Fruit fly (Drosophila melanogaster) whole organism, prepupa: ENCODE data around the gene CG9166.
A peak's percentile ranks its signal among the peaks of the same experiment; 100 is the strongest.

Source experiments
- Blimp-1 ChIP-seq: fragments of 200-800 bp; sonication (Bioruptor generic); optimal IDR thresholded peaks from 3 replicates; lab custom pipeline; 2017; ENCODE audit warnings: missing biosample characterization, missing genetic modification characterization, mild to moderate bottlenecking, moderate library complexity, missing genetic modification reagents
- CG10631 ChIP-seq: fragments of 200-800 bp; sonication (Bioruptor generic); optimal IDR thresholded peaks from 2 replicates; lab custom pipeline; 2016; ENCODE audit warnings: missing biosample characterization, missing genetic modification characterization
- CG10669 ChIP-seq: fragments of 200-800 bp; sonication (Bioruptor generic); optimal IDR thresholded peaks from 3 replicates; lab custom pipeline; 2018; ENCODE audit warnings: missing biosample characterization, mild to moderate bottlenecking, missing genetic modification characterization, moderate library complexity
- CG11294 ChIP-seq: fragments of 200-800 bp; sonication (Bioruptor generic); IDR thresholded peaks from 2 replicates; pipeline ENCODE4 v1.3.6; 2022; ENCODE audit warnings: missing biosample characterization, missing genetic modification characterization
- CG11762 ChIP-seq: fragments of 200-800 bp; sonication (Bioruptor generic); optimal IDR thresholded peaks from 3 replicates; lab custom pipeline; 2016; ENCODE audit warnings: missing biosample characterization, missing genetic modification characterization; ENCODE audit not compliant: insufficient read depth
- CG11902 ChIP-seq: fragments of 200-800 bp; sonication (Bioruptor generic); optimal IDR thresholded peaks from 3 replicates; lab custom pipeline; 2016; ENCODE audit warnings: missing biosample characterization, missing genetic modification characterization
- CG15336 ChIP-seq: fragments of 200-800 bp; sonication (Bioruptor generic); IDR thresholded peaks from 2 replicates; pipeline ENCODE4 v1.3.6; 2022; ENCODE audit warnings: missing biosample characterization, missing genetic modification characterization
- CG31627 ChIP-seq: fragments of 200-800 bp; sonication (Bioruptor generic); optimal IDR thresholded peaks from 3 replicates; lab custom pipeline; 2016; ENCODE audit warnings: missing biosample characterization, missing genetic modification characterization
- CG32006 ChIP-seq: fragments of 200-800 bp; sonication (Bioruptor generic); optimal IDR thresholded peaks from 3 replicates; lab custom pipeline; 2017; ENCODE audit warnings: missing biosample characterization, mild to moderate bottlenecking, missing genetic modification characterization
- CG6276 ChIP-seq: fragments of 200-800 bp; sonication (Bioruptor generic); optimal IDR thresholded peaks from 2 replicates; lab custom pipeline; 2017; ENCODE audit warnings: missing biosample characterization, mild to moderate bottlenecking, missing genetic modification characterization
- CG6792 ChIP-seq: fragments of 200-800 bp; sonication (Bioruptor generic); optimal IDR thresholded peaks from 3 replicates; lab custom pipeline; 2016; ENCODE audit warnings: missing biosample characterization, missing genetic modification characterization
- CG6808 ChIP-seq: fragments of 200-800 bp; sonication (Bioruptor generic); optimal IDR thresholded peaks from 3 replicates; lab custom pipeline; 2017; ENCODE audit warnings: missing biosample characterization, missing genetic modification characterization, mild to moderate bottlenecking, moderate library complexity, missing genetic modification reagents
- CG6854 ChIP-seq: fragments of 200-800 bp; sonication (Bioruptor generic); optimal IDR thresholded peaks from 2 replicates; lab custom pipeline; 2017; ENCODE audit warnings: missing biosample characterization, mild to moderate bottlenecking, missing genetic modification characterization
- CG7368 ChIP-seq: fragments of 200-800 bp; sonication (Bioruptor generic); optimal IDR thresholded peaks from 3 replicates; lab custom pipeline; 2016; ENCODE audit warnings: missing biosample characterization, missing genetic modification characterization
- CG8119 ChIP-seq: fragments of 200-800 bp; sonication (Bioruptor generic); IDR thresholded peaks from 3 replicates; pipeline ENCODE4 v1.3.6; 2022; ENCODE audit warnings: missing biosample characterization, missing genetic modification characterization
- CG8319 ChIP-seq: fragments of 200-800 bp; sonication (Bioruptor generic); optimal IDR thresholded peaks from 3 replicates; lab custom pipeline; 2016; ENCODE audit warnings: missing biosample characterization, missing genetic modification characterization
- CG8632 ChIP-seq: fragments of 200-800 bp; sonication (Bioruptor generic); optimal IDR thresholded peaks from 3 replicates; lab custom pipeline; 2016; ENCODE audit warnings: missing biosample characterization, missing genetic modification characterization
- Eip75B ChIP-seq: fragments of 200-800 bp; sonication (Bioruptor generic); optimal IDR thresholded peaks from 3 replicates; lab custom pipeline; 2016; ENCODE audit warnings: missing biosample characterization, missing genetic modification characterization
- Eip78C ChIP-seq: fragments of 200-800 bp; sonication (Bioruptor generic); peaks from one replicate; lab custom pipeline; 2016; ENCODE audit warnings: missing biosample characterization, missing genetic modification characterization
- Eip93F ChIP-seq: fragments of 200-800 bp; sonication (Bioruptor generic); optimal IDR thresholded peaks from 2 replicates; lab custom pipeline; 2016; ENCODE audit warnings: missing biosample characterization, mild to moderate bottlenecking, missing genetic modification characterization
- Ets21C ChIP-seq: fragments of 200-800 bp; sonication (Bioruptor generic); optimal IDR thresholded peaks from 3 replicates; lab custom pipeline; 2016; ENCODE audit warnings: missing biosample characterization, missing genetic modification characterization
- Ets96B ChIP-seq: fragments of 200-800 bp; optimal IDR thresholded peaks from 2 replicates; lab custom pipeline; 2019; ENCODE audit warnings: missing biosample characterization, mild to moderate bottlenecking, missing genetic modification characterization, moderate library complexity
- Gug ChIP-seq: fragments of 200-800 bp; sonication (Bioruptor generic); IDR thresholded peaks from 2 replicates; pipeline ENCODE4 v1.3.6; 2022; ENCODE audit warnings: missing biosample characterization, missing genetic modification characterization
- Hr38 ChIP-seq: sonication (Bioruptor generic); optimal IDR thresholded peaks from 2 replicates; lab custom pipeline; 2016; ENCODE audit warnings: missing biosample characterization, missing genetic modification characterization
- Hr39 ChIP-seq: fragments of 200-800 bp; sonication (Bioruptor generic); optimal IDR thresholded peaks from 2 replicates; lab custom pipeline; 2016; ENCODE audit warnings: missing biosample characterization, missing genetic modification characterization
- Lpt ChIP-seq: fragments of 200-800 bp; sonication (Bioruptor generic); optimal IDR thresholded peaks from 3 replicates; lab custom pipeline; 2016; ENCODE audit warnings: missing biosample characterization, missing genetic modification characterization
- OdsH ChIP-seq: fragments of 200-800 bp; sonication (Bioruptor generic); optimal IDR thresholded peaks from 3 replicates; lab custom pipeline; 2016; ENCODE audit warnings: missing biosample characterization, missing genetic modification characterization
- Smox ChIP-seq: fragments of 200-800 bp; sonication (Bioruptor generic); optimal IDR thresholded peaks from 3 replicates; lab custom pipeline; 2016; ENCODE audit warnings: missing biosample characterization, missing genetic modification characterization
- Sox102F ChIP-seq: fragments of 200-800 bp; sonication (Bioruptor generic); optimal IDR thresholded peaks from 2 replicates; lab custom pipeline; 2016; ENCODE audit warnings: missing biosample characterization, mild to moderate bottlenecking, missing genetic modification characterization
- Sox14 ChIP-seq: fragments of 200-800 bp; sonication (Bioruptor generic); optimal IDR thresholded peaks from 3 replicates; lab custom pipeline; 2016; ENCODE audit warnings: missing biosample characterization, missing genetic modification characterization
- cyc ChIP-seq: fragments of 200-800 bp; sonication (Bioruptor generic); optimal IDR thresholded peaks from 3 replicates; lab custom pipeline; 2016; ENCODE audit warnings: missing biosample characterization, missing genetic modification characterization
- dac ChIP-seq: fragments of 200-800 bp; sonication (Bioruptor generic); optimal IDR thresholded peaks from 2 replicates; lab custom pipeline; 2017; ENCODE audit warnings: missing biosample characterization, mild to moderate bottlenecking, missing genetic modification characterization
- dsx ChIP-seq: fragments of 200-800 bp; optimal IDR thresholded peaks from 3 replicates; lab custom pipeline; 2019; ENCODE audit warnings: missing biosample characterization, mild to moderate bottlenecking, missing genetic modification characterization, moderate library complexity; ENCODE audit not compliant: poor library complexity, severe bottlenecking
- eg ChIP-seq: fragments of 200-800 bp; sonication (Bioruptor generic); IDR thresholded peaks from 3 replicates; pipeline ENCODE4 v1.3.6; 2022; ENCODE audit warnings: missing biosample characterization, missing genetic modification characterization
- esn ChIP-seq: fragments of 200-800 bp; sonication (Bioruptor generic); optimal IDR thresholded peaks from 2 replicates; lab custom pipeline; 2016; ENCODE audit warnings: missing biosample characterization, mild to moderate bottlenecking, missing genetic modification characterization, moderate library complexity
- fd59A ChIP-seq: fragments of 200-800 bp; sonication (Bioruptor generic); optimal IDR thresholded peaks from 2 replicates; lab custom pipeline; 2017; ENCODE audit warnings: missing biosample characterization, mild to moderate bottlenecking, missing genetic modification characterization, missing genetic modification reagents
- fd85E ChIP-seq: fragments of 200-800 bp; sonication (Bioruptor generic); optimal IDR thresholded peaks from 3 replicates; lab custom pipeline; 2016; ENCODE audit warnings: missing biosample characterization, missing genetic modification characterization
- fkh ChIP-seq: fragments of 200-800 bp; sonication (Bioruptor generic); optimal IDR thresholded peaks from 3 replicates; lab custom pipeline; 2017; ENCODE audit warnings: missing biosample characterization, mild to moderate bottlenecking, missing genetic modification characterization, moderate library complexity
- spab ChIP-seq: fragments of 200-800 bp; sonication (Bioruptor generic); optimal IDR thresholded peaks from 2 replicates; lab custom pipeline; 2017; ENCODE audit warnings: missing biosample characterization, mild to moderate bottlenecking, missing genetic modification characterization, missing genetic modification reagents
- ss ChIP-seq, 2 experiments: fragments of 200-800 bp; sonication (Bioruptor generic); optimal IDR thresholded peaks; 2 replicates in 1 of 2; 3 replicates in 1 of 2; lab custom pipeline; 2017 to 2018; ENCODE audit warnings: mild to moderate bottlenecking in 2 of 2, missing biosample characterization in 2 of 2, missing genetic modification characterization in 2 of 2, moderate library complexity in 1 of 2
- svp ChIP-seq: fragments of 200-800 bp; sonication (Bioruptor generic); peaks from one replicate; lab custom pipeline; 2016; ENCODE audit warnings: missing biosample characterization, missing genetic modification characterization
- vri ChIP-seq: fragments of 200-800 bp; sonication (Bioruptor generic); optimal IDR thresholded peaks from 3 replicates; lab custom pipeline; 2016; ENCODE audit warnings: missing biosample characterization, mild to moderate bottlenecking, missing genetic modification characterization

Gene CG9166

DNA sequence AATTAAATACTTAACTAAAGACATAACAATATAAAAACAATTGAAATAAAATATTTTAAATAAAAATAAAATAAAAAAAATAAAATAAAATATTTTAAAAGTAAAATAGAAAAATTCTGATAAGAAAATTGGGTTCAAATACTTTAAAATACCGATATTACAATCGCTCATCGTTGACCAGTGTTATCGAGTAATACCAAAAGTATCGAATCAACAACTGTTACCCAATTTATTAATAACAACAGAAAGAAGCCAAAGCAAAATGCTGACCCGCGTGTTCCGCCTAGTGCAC is at the start of gene CG9166:
Gene CG9166, plus strand, starts transcription at position 193 of the 292 bp plus-strand sequence.
- TF ChIP-seq Eip75B (GFP tag; lab: Kevin White, UChicago) (no peak), CG15336 (GFP tag; lab: Robert Waterston, UW) (no peak), Ets21C (no peak), Lpt (GFP tag; lab: Kevin White, UChicago) (no peak), CG11902 (GFP tag; lab: Kevin White, UChicago) (no peak), CG6808 (GFP tag; lab: Kevin White, UChicago) (no peak), CG8632 (no peak), CG11294 (no peak), dac (GFP tag; lab: Kevin White, UChicago) (no peak), CG6792 (GFP tag; lab: Kevin White, UChicago) (no peak)

DNA sequence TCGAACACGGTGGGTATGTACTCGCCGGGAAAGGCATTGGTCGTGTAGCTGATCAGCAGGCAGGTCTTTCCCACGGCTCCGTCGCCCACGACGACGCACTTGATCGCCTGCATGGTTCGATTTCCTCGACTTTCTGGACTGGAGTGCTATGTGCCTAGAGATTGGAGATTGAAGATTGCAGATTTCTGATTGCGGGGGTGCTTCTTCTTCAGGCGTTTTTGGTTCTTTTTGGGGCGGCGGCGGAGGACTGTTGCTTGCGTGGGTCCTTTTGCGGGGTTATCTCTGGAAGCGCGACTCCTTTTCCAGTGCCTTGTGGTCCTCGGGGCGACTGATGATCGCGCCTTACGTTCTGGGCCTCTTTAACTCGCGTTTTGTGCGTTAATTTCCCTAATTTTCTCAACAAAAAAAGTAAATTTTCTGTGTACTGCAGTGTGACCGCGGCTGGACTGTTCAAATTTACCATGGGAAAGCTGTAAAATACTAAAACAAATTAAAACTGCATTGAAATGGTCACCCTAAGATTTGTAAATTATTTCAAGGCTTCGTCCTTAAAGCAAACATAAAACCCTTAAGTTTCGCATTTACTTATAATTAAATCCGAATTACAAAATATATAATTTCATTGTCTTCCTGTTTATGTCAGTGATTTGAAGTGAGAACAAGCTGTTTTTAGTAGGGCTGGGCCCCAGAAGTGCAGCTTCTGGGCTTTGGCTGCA is 48.5 kb upstream of the CG9166 start, which contains the start of the genes Rac1 and Acat2:
Gene Rac1, minus strand, starts transcription at position 450 of the 716 bp plus-strand sequence.
Gene Acat2, plus strand, starts transcription at position 711 of the 716 bp plus-strand sequence.
- peak; percentile 1 for TF ChIP-seq CG31627 (GFP tag; lab: Kevin White, UChicago)
- no peak for TF ChIP-seq Hr39 (GFP tag; lab: Kevin White, UChicago)
- no peak for TF ChIP-seq svp (GFP tag; lab: Kevin White, UChicago)
- peak; percentile 56 for TF ChIP-seq fkh (GFP tag; lab: Kevin White, UChicago)
- peak; percentile 48 for TF ChIP-seq Sox14
- TF ChIP-seq fd85E, result no peak

dm6 chr3L:1302950-1303352 is 48.0 kb upstream of the CG9166 start:
- TF ChIP-seq CG31627 (GFP tag; lab: Kevin White, UChicago) (no peak), CG8119 (no peak), CG10631 (GFP tag; lab: Kevin White, UChicago) (no peak), Smox (no peak), CG8319 (GFP tag; lab: Kevin White, UChicago) (no peak), CG10669 (GFP tag; lab: Kevin White, UChicago) (no peak), CG32006 (GFP tag; lab: Kevin White, UChicago) (no peak), Sox102F (GFP tag; lab: Kevin White, UChicago) (no peak), CG11902 (GFP tag; lab: Kevin White, UChicago) (no peak), Ets21C (no peak), eg (GFP tag; lab: Robert Waterston, UW) (no peak)
- TF ChIP-seq, all 60 proteins: peak for 0

- TF ChIP-seq Ets21C (no peak), CG8632 (no peak), svp (GFP tag; lab: Kevin White, UChicago) (peak; percentile 90), vri (GFP tag; lab: Kevin White, UChicago) (peak; percentile 91), Eip78C (GFP tag; lab: Kevin White, UChicago) (no peak), CG10631 (GFP tag; lab: Kevin White, UChicago) (no peak)
Observed at dm6 chr3L:1305317-1305716, 45.6 kb upstream of the CG9166 start.

DNA sequence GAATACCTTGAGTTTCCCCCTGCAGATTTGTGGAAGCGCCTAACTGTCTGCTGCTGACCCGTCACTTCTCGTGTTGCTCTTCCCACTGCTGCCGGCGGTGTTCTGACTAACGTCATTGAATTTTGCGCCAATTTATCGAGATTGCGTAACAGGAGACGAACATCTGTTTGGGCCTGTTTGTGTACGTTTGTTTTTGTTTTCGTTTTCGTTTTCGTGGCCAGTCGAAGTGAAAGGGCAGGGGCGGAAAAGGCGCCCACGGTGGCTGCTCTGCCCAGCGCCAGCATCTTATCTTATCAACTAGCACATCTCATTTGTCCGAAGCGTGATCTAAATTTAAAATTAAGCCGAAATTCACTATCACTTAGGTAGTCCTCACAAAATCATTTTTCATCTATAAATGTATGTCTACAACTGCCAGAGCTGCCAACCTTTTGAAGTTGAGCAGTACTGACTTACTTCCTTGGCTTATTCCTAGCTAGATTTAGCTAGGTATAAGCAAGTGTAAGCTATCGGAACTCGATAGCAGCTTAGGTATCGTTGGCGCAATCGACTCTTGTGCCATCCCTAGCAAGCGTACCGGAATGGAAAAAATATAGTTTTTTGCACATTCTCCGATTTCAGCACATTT is 43.8 kb upstream of the CG9166 start, which contains the start of the genes Ctr9 and Nt5a:
Gene Ctr9, plus strand, starts transcription at position 220 of the 628 bp plus-strand sequence.
Gene Nt5a, minus strand, starts transcription at position 414 of the 628 bp plus-strand sequence.
- TF ChIP-seq CG31627 (GFP tag; lab: Kevin White, UChicago), result peak; percentile 50
- peak; percentile 56 for TF ChIP-seq esn (GFP tag; lab: Kevin White, UChicago)
- TF ChIP-seq cyc (GFP tag; lab: Kevin White, UChicago), result no peak
- no peak for TF ChIP-seq CG8319 (GFP tag; lab: Kevin White, UChicago)
- TF ChIP-seq CG11762 (GFP tag; lab: Kevin White, UChicago), result no peak
- TF ChIP-seq Gug (GFP tag; lab: Robert Waterston, UW), result no peak
- TF ChIP-seq Hr38 (GFP tag; lab: Kevin White, UChicago), result no peak
- TF ChIP-seq CG6276 (GFP tag; lab: Kevin White, UChicago), result no peak
- no peak for TF ChIP-seq CG6854 (GFP tag; lab: Kevin White, UChicago)
- TF ChIP-seq spab (GFP tag; lab: Kevin White, UChicago), result no peak
- TF ChIP-seq dsx (GFP tag; lab: Kevin White, UChicago), result no peak
- peak; percentile 100 for TF ChIP-seq vri (GFP tag; lab: Kevin White, UChicago)
- no peak for TF ChIP-seq Eip93F (GFP tag; lab: Kevin White, UChicago)
- TF ChIP-seq Ets96B (tag; lab: Kevin White, UChicago), result no peak
- TF ChIP-seq ss (GFP tag; optimal IDR thresholded peaks at IDR 0.05; lab: Kevin White, UChicago), result no peak
- no peak for TF ChIP-seq CG7368 (GFP tag; lab: Kevin White, UChicago)
- no peak for TF ChIP-seq fd59A (GFP tag; lab: Kevin White, UChicago)
- no peak for TF ChIP-seq Sox102F (GFP tag; lab: Kevin White, UChicago)
- no peak for TF ChIP-seq OdsH (GFP tag; lab: Kevin White, UChicago)
- TF ChIP-seq Blimp-1 (GFP tag; lab: Kevin White, UChicago), result peak; percentile 68
- no peak for TF ChIP-seq Eip78C (GFP tag; lab: Kevin White, UChicago)
